Worm (Caenorhabditis elegans): Measurements from ENCODE around the gene M04G7.5.
A peak's percentile ranks its signal among the peaks of the same experiment; 100 is the strongest.

The M04G7.5 gene

ce11 chrIV:425546-425945 is 29.3 kb upstream of the M04G7.5 start (continued):
- peak; percentile 74; the same call in 1 of the 2 replicates for TF ChIP-seq madf-6 (GFP tag; IDR thresholded peaks at IDR 0.05)
- TF ChIP-seq attf-5 (GFP tag; optimal IDR thresholded peaks at IDR 0.05), result peak; percentile 33
- TF ChIP-seq F57C9.4 (tag; optimal IDR thresholded peaks at IDR 0.05), result no peak
- no peak for TF ChIP-seq atf-7 (tag; optimal IDR thresholded peaks at IDR 0.05)
- TF ChIP-seq mel-28 (tag; optimal IDR thresholded peaks at IDR 0.05; ENCODE audit: borderline replicate concordance), result no peak
- TF ChIP-seq lag-1 (GFP tag; IDR thresholded peaks at IDR 0.05), result no peak
- TF ChIP-seq ztf-28 (GFP tag; IDR thresholded peaks at IDR 0.05), result no peak
- TF ChIP-seq nhr-90 (tag; optimal IDR thresholded peaks at IDR 0.05), result no peak
- no peak for TF ChIP-seq hrde-1 (tag; optimal IDR thresholded peaks at IDR 0.05; ENCODE audit: borderline replicate concordance)
- no peak for TF ChIP-seq die-1 (tag; optimal IDR thresholded peaks at IDR 0.05)
- no peak for TF ChIP-seq madf-3 (GFP tag; IDR thresholded peaks at IDR 0.05)
- TF ChIP-seq pbrm-1 (GFP tag; IDR thresholded peaks at IDR 0.05), result 0 out of 2 replicates have a peak, but pooled peaks have one; percentile 20
- TF ChIP-seq snpc-3.4 (tag; optimal IDR thresholded peaks at IDR 0.05), result peak; percentile 38
- no peak for TF ChIP-seq F10E7.11 (tag; optimal IDR thresholded peaks at IDR 0.05)
- no peak for TF ChIP-seq ceh-58 (GFP tag; IDR thresholded peaks at IDR 0.05)
- TF ChIP-seq ztf-3 (GFP tag; optimal IDR thresholded peaks at IDR 0.05), result no peak
- no peak for TF ChIP-seq akir-1 (GFP tag; optimal IDR thresholded peaks at IDR 0.05)
- TF ChIP-seq xnd-1 (tag; optimal IDR thresholded peaks at IDR 0.05), result peak; percentile 76
- no peak for TF ChIP-seq lsy-27 (tag; optimal IDR thresholded peaks at IDR 0.05; ENCODE audit: borderline replicate concordance, insufficient read depth)
- no peak for TF ChIP-seq let-526 (GFP tag; IDR thresholded peaks at IDR 0.05)
- no peak for TF ChIP-seq C06A6.2 (GFP tag; conservative IDR thresholded peaks at IDR 0.05)
- peak; percentile 2 for TF ChIP-seq tlf-1 (GFP tag; optimal IDR thresholded peaks at IDR 0.05)
- TF ChIP-seq nfyb-1 (GFP tag; IDR thresholded peaks at IDR 0.05), result no peak
- TF ChIP-seq Y56A3A.18 (GFP tag; IDR thresholded peaks at IDR 0.05), result no peak
- no peak for TF ChIP-seq unc-130 (GFP tag; optimal IDR thresholded peaks at IDR 0.05)
- no peak for TF ChIP-seq ekl-4 (GFP tag; IDR thresholded peaks at IDR 0.05)

ce11 chrIV:425995-426394 is 28.9 kb upstream of the M04G7.5 start, which contains the start of gene garr-1:
garr-1 (plus strand) TSS chrIV:426168.
- TF ChIP-seq egrh-3 (GFP tag; IDR thresholded peaks at IDR 0.05) (peak; percentile 68; the same call in 1 of the 2 replicates), B0035.1 (tag; optimal IDR thresholded peaks at IDR 0.05) (no peak), mel-28 (tag; optimal IDR thresholded peaks at IDR 0.05; ENCODE audit: borderline replicate concordance) (no peak)

DNA sequence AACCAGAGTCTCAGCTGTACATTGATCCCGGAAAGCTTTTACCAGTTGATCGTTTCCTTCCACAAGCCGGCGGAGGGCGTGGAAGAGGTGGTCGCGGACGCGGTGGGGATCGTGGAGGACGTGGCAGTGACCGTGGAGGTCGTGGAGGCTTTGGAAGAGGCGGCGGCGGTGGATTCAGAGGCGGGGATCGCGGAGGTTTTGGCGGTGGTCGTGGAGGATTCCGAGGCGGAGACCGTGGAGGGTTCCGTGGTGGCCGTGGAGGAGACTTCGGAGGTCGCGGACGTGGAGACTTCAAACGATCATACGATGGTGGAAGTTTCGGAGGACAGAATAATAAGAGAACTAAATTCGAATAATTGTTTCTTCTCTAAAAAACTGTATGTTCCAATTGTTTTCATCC is 28.3 kb upstream of the M04G7.5 start:
- TF ChIP-seq tbx-9 (tag; optimal IDR thresholded peaks at IDR 0.05; ENCODE audit: borderline replicate concordance), result no peak
- TF ChIP-seq lsy-27 (tag; optimal IDR thresholded peaks at IDR 0.05; ENCODE audit: borderline replicate concordance, insufficient read depth), result no peak
- TF ChIP-seq nhr-179 (tag; optimal IDR thresholded peaks at IDR 0.05), result no peak
- no peak for TF ChIP-seq ama-1 (optimal IDR thresholded peaks at IDR 0.05)
- TF ChIP-seq ama-1 (GFP tag; optimal IDR thresholded peaks at IDR 0.05), result no peak
- no peak for TF ChIP-seq lin-40 (tag; optimal IDR thresholded peaks at IDR 0.05)
- no peak; the same call in 1 of the 2 replicates for TF ChIP-seq D2030.7 (GFP tag; IDR thresholded peaks at IDR 0.05)
- TF ChIP-seq hrde-1 (tag; optimal IDR thresholded peaks at IDR 0.05; ENCODE audit: borderline replicate concordance), result no peak
- TF ChIP-seq F57C9.4 (tag; optimal IDR thresholded peaks at IDR 0.05), result no peak
- TF ChIP-seq B0261.1 (tag; optimal IDR thresholded peaks at IDR 0.05), result no peak
- TF ChIP-seq zfh-2 (GFP tag; conservative IDR thresholded peaks at IDR 0.05), result peak; percentile 81
- peak; percentile 95 for TF ChIP-seq egrh-3 (GFP tag; IDR thresholded peaks at IDR 0.05)
- no peak for TF ChIP-seq T07F8.4 (tag; optimal IDR thresholded peaks at IDR 0.05)
- no peak for TF ChIP-seq lir-1 (GFP tag; conservative IDR thresholded peaks at IDR 0.05)
- TF ChIP-seq aptf-2 (GFP tag; conservative IDR thresholded peaks at IDR 0.05), result no peak
